Worm (Caenorhabditis elegans) whole organism, early embryonic: ENCODE data around the gene mig-23.

Experiments used
- B0310.2 ChIP-seq: sonication (generic microtip); optimal IDR thresholded peaks from 2 replicates; lab custom pipeline; 2016; ENCODE audit warnings: mild to moderate bottlenecking, missing genetic modification characterization, missing compliant biosample characterization
- F13C5.2 ChIP-seq: sonication (generic microtip); optimal IDR thresholded peaks from 2 replicates; lab custom pipeline; 2017; ENCODE audit warnings: mild to moderate bottlenecking, missing genetic modification characterization, inconsistent platforms, missing compliant biosample characterization
- aly-1 ChIP-seq: sonication (generic microtip); optimal IDR thresholded peaks from 2 replicates; lab custom pipeline; 2016; ENCODE audit warnings: missing genetic modification characterization, missing compliant biosample characterization
- ama-1 ChIP-seq: fragments of 150-350 bp; optimal IDR thresholded peaks from 2 replicates; lab custom pipeline; 2014
- ceh-13 ChIP-seq: fragments of 200-800 bp; sonication (Bioruptor generic); optimal IDR thresholded peaks from 2 replicates; lab custom pipeline; 2018; ENCODE audit warnings: mild to moderate bottlenecking, missing genetic modification characterization, missing compliant biosample characterization
- ceh-36 ChIP-seq: sonication (generic microtip); optimal IDR thresholded peaks from 2 replicates; lab custom pipeline; 2016; ENCODE audit warnings: missing genetic modification characterization, inconsistent platforms, missing compliant biosample characterization
- ets-7 ChIP-seq: sonication (generic microtip); optimal IDR thresholded peaks from 2 replicates; lab custom pipeline; 2016; ENCODE audit warnings: missing genotype, missing genetic modification characterization, missing compliant biosample characterization
- flt-1 ChIP-seq: fragments of 200-800 bp; sonication (Bioruptor generic); IDR thresholded peaks from 2 replicates; pipeline ENCODE4 v1.3.6; 2022; ENCODE audit warnings: missing genetic modification characterization, missing compliant biosample characterization
- hmbx-1 ChIP-seq: sonication (generic microtip); optimal IDR thresholded peaks from 2 replicates; lab custom pipeline; 2016; ENCODE audit warnings: mild to moderate bottlenecking, missing genetic modification characterization, missing compliant biosample characterization
- hmg-4 ChIP-seq: fragments of 200-800 bp; sonication (Bioruptor generic); optimal IDR thresholded peaks from 2 replicates; lab custom pipeline; 2018; ENCODE audit warnings: mild to moderate bottlenecking, missing genetic modification characterization, missing compliant biosample characterization
- hnd-1 ChIP-seq: sonication (generic microtip); optimal IDR thresholded peaks from 2 replicates; lab custom pipeline; 2016; ENCODE audit warnings: missing genetic modification characterization, missing compliant biosample characterization
- pes-1 ChIP-seq: fragments of 200-800 bp; sonication (Bioruptor generic); IDR thresholded peaks from 2 replicates; pipeline ENCODE4 v1.3.6; 2022; ENCODE audit warnings: missing genetic modification reagents, missing genetic modification characterization, missing compliant biosample characterization
- scrt-1 ChIP-seq: fragments of 200-800 bp; sonication (Bioruptor generic); IDR thresholded peaks from 2 replicates; pipeline ENCODE4 v1.3.6; 2022; ENCODE audit warnings: missing genetic modification characterization, missing compliant biosample characterization
- sea-1 ChIP-seq: fragments of 200-800 bp; sonication (Bioruptor generic); conservative IDR thresholded peaks from 2 replicates; pipeline ENCODE4 v1.3.6; 2022; ENCODE audit warnings: missing genetic modification characterization, missing compliant biosample characterization
- tbx-11 ChIP-seq: fragments of 200-800 bp; sonication (Bioruptor generic); IDR thresholded peaks from 2 replicates; pipeline ENCODE4 v1.3.6; 2022; ENCODE audit warnings: missing genetic modification characterization, missing compliant biosample characterization
- tbx-37 ChIP-seq: fragments of 200-800 bp; sonication (Bioruptor generic); conservative IDR thresholded peaks from 2 replicates; pipeline ENCODE4 v1.3.6; 2022; ENCODE audit warnings: missing genetic modification reagents, missing genetic modification characterization, missing compliant biosample characterization
- tra-4 ChIP-seq: sonication (generic microtip); optimal IDR thresholded peaks from 2 replicates; lab custom pipeline; 2017; ENCODE audit warnings: missing genetic modification characterization, missing compliant biosample characterization

The mig-23 gene

ce11 chrX:5975228-5975627, 26.6 kb upstream of the mig-23 start:
- TF ChIP-seq pes-1 (GFP tag; lab: Robert Waterston, UW), result no peak
- no peak for TF ChIP-seq sea-1 (GFP tag; lab: Robert Waterston, UW)
- no peak for TF ChIP-seq ets-7 (tag; lab: Kevin White, UChicago)
- no peak for TF ChIP-seq ceh-36 (tag; lab: Kevin White, UChicago)
- no peak for TF ChIP-seq B0310.2 (tag; lab: Kevin White, UChicago)
- no peak for TF ChIP-seq tbx-37 (GFP tag; lab: Robert Waterston, UW)
- no peak for TF ChIP-seq hmbx-1 (tag; lab: Kevin White, UChicago)
- TF ChIP-seq tbx-11 (GFP tag; lab: Robert Waterston, UW), result no peak
- TF ChIP-seq ama-1, result no peak
- TF ChIP-seq scrt-1 (GFP tag; lab: Robert Waterston, UW), result no peak
- no peak for TF ChIP-seq hmg-4 (GFP tag; lab: Kevin White, UChicago)
- TF ChIP-seq F13C5.2, result no peak
- no peak for TF ChIP-seq hnd-1
- TF ChIP-seq ceh-13, result no peak

- TF ChIP-seq ama-1 (no peak), sea-1 (GFP tag; lab: Robert Waterston, UW) (no peak), ceh-13 (no peak), pes-1 (GFP tag; lab: Robert Waterston, UW) (no peak), aly-1 (tag; lab: Kevin White, UChicago) (no peak), F13C5.2 (no peak)
Measured at ce11 chrX:5972212-5972611, 23.5 kb upstream of the mig-23 start.

- no peak for TF ChIP-seq aly-1 (tag; lab: Kevin White, UChicago)
- no peak for TF ChIP-seq pes-1 (GFP tag; lab: Robert Waterston, UW)
- TF ChIP-seq hmg-4 (GFP tag; lab: Kevin White, UChicago), result no peak
- TF ChIP-seq sea-1 (GFP tag; lab: Robert Waterston, UW), result no peak
- no peak for TF ChIP-seq flt-1 (GFP tag; lab: Robert Waterston, UW)
- TF ChIP-seq hmbx-1 (tag; lab: Kevin White, UChicago), result no peak
- no peak for TF ChIP-seq B0310.2 (tag; lab: Kevin White, UChicago)
- no peak for TF ChIP-seq F13C5.2
- TF ChIP-seq tra-4 (tag; lab: Kevin White, UChicago), result no peak
Measured at ce11 chrX:5962560-5962959, 13.9 kb upstream of the mig-23 start.

ce11 chrX:5960872-5961271, 12.2 kb upstream of the mig-23 start:
- no peak for TF ChIP-seq pes-1 (GFP tag; lab: Robert Waterston, UW)

ce11 chrX:5958815-5959214, 10.1 kb upstream of the mig-23 start, which contains the start of gene R07E4.1:
R07E4.1 (plus strand) TSS chrX:5959115.
- TF ChIP-seq ama-1, result no peak
- TF ChIP-seq aly-1 (tag; lab: Kevin White, UChicago), result no peak
- TF ChIP-seq ets-7 (tag; lab: Kevin White, UChicago), result no peak
- TF ChIP-seq flt-1 (GFP tag; lab: Robert Waterston, UW), result no peak
- no peak for TF ChIP-seq hmbx-1 (tag; lab: Kevin White, UChicago)
- no peak for TF ChIP-seq tbx-37 (GFP tag; lab: Robert Waterston, UW)
- TF ChIP-seq F13C5.2, result no peak
- no peak for TF ChIP-seq ceh-36 (tag; lab: Kevin White, UChicago)
- no peak for TF ChIP-seq tra-4 (tag; lab: Kevin White, UChicago)
- TF ChIP-seq scrt-1 (GFP tag; lab: Robert Waterston, UW), result no peak
- no peak for TF ChIP-seq hnd-1
- no peak for TF ChIP-seq ceh-13

ce11 chrX:5956130-5956529, 7.5 kb upstream of the mig-23 start:
- TF ChIP-seq sea-1 (GFP tag; lab: Robert Waterston, UW) (no peak), aly-1 (tag; lab: Kevin White, UChicago) (no peak), tbx-37 (GFP tag; lab: Robert Waterston, UW) (no peak), hmg-4 (GFP tag; lab: Kevin White, UChicago) (no peak), ceh-13 (no peak), hmbx-1 (tag; lab: Kevin White, UChicago) (no peak), ets-7 (tag; lab: Kevin White, UChicago) (no peak), flt-1 (GFP tag; lab: Robert Waterston, UW) (no peak)

ce11 chrX:5953174-5953573, 4.5 kb upstream of the mig-23 start, which contains the start of the genes R07E4.5 and R07E4.3:
R07E4.5 (minus strand) TSS chrX:5953174.
R07E4.3 (plus strand) TSS chrX:5953458.
- TF ChIP-seq aly-1 (tag; lab: Kevin White, UChicago), result no peak
- TF ChIP-seq F13C5.2, result peak; percentile 69
- no peak for TF ChIP-seq tbx-37 (GFP tag; lab: Robert Waterston, UW)
- TF ChIP-seq tra-4 (tag; lab: Kevin White, UChicago), result no peak
- no peak for TF ChIP-seq ets-7 (tag; lab: Kevin White, UChicago)
- no peak for TF ChIP-seq hnd-1
- no peak for TF ChIP-seq hmg-4 (GFP tag; lab: Kevin White, UChicago)
- 0 out of 2 replicates have a peak, but pooled peaks have one; percentile 42 for TF ChIP-seq pes-1 (GFP tag; lab: Robert Waterston, UW)
- no peak for TF ChIP-seq tbx-11 (GFP tag; lab: Robert Waterston, UW)
- TF ChIP-seq sea-1 (GFP tag; lab: Robert Waterston, UW), result no peak

- no peak for TF ChIP-seq B0310.2 (tag; lab: Kevin White, UChicago)
- TF ChIP-seq F13C5.2, result no peak
- TF ChIP-seq scrt-1 (GFP tag; lab: Robert Waterston, UW), result no peak
- TF ChIP-seq sea-1 (GFP tag; lab: Robert Waterston, UW), result no peak
- no peak for TF ChIP-seq aly-1 (tag; lab: Kevin White, UChicago)
- TF ChIP-seq ceh-13, result no peak
- TF ChIP-seq hmbx-1 (tag; lab: Kevin White, UChicago), result no peak
- no peak for TF ChIP-seq hmg-4 (GFP tag; lab: Kevin White, UChicago)
- TF ChIP-seq tbx-11 (GFP tag; lab: Robert Waterston, UW), result no peak
- no peak for TF ChIP-seq flt-1 (GFP tag; lab: Robert Waterston, UW)
- TF ChIP-seq ceh-36 (tag; lab: Kevin White, UChicago), result no peak
- no peak for TF ChIP-seq pes-1 (GFP tag; lab: Robert Waterston, UW)
Measured at ce11 chrX:5944488-5944887, 4.2 kb downstream of the mig-23 start, which contains the start of gene acs-17. acs-17 (minus strand) TSS chrX:5944510.
